Worm (Caenorhabditis elegans) whole organism, L2 larva: ENCODE measurements around the gene B0563.18.

Source experiments
- C34F6.9 ChIP-seq: fragments of 150-350 bp; optimal IDR thresholded peaks from 2 replicates; lab custom pipeline; 2014; ENCODE audit warnings: missing biosample characterization, missing genetic modification characterization
- F13H6.1 ChIP-seq: sonication (generic microtip); optimal IDR thresholded peaks from 2 replicates; lab custom pipeline; 2016; ENCODE audit warnings: missing genetic modification characterization, missing compliant biosample characterization
- R02D3.7 ChIP-seq: fragments of 150-350 bp; optimal IDR thresholded peaks from 2 replicates; lab custom pipeline; 2014; ENCODE audit warnings: missing biosample characterization, missing genetic modification characterization
- Y55F3AM.14 ChIP-seq: fragments of 200-800 bp; sonication (Bioruptor generic); optimal IDR thresholded peaks from 2 replicates; lab custom pipeline; 2018; ENCODE audit warnings: mild to moderate bottlenecking, missing genetic modification characterization, missing compliant biosample characterization
- ZK546.5 ChIP-seq: sonication (generic microtip); optimal IDR thresholded peaks from 2 replicates; lab custom pipeline; 2017; ENCODE audit warnings: missing biosample characterization, missing genetic modification characterization
- alr-1 ChIP-seq: fragments of 150-350 bp; optimal IDR thresholded peaks from 2 replicates; lab custom pipeline; 2014; ENCODE audit warnings: missing biosample characterization, missing genetic modification characterization
- aly-2 ChIP-seq: fragments of 150-350 bp; optimal IDR thresholded peaks from 2 replicates; lab custom pipeline; 2014; ENCODE audit warnings: missing biosample characterization, missing genetic modification characterization
- ama-1 ChIP-seq: fragments of 150-350 bp; optimal IDR thresholded peaks from 2 replicates; lab custom pipeline; 2018; ENCODE audit warnings: inconsistent platforms
- blmp-1 ChIP-seq: sonication (generic microtip); optimal IDR thresholded peaks from 2 replicates; lab custom pipeline; 2017; ENCODE audit warnings: missing genetic modification characterization, mild to moderate bottlenecking, missing compliant biosample characterization, antibody characterized with exemption, moderate library complexity; ENCODE audit not compliant: insufficient read depth
- ceh-16 ChIP-seq: fragments of 150-350 bp; optimal IDR thresholded peaks from 2 replicates; lab custom pipeline; 2014; ENCODE audit warnings: missing biosample characterization, missing genetic modification characterization
- ceh-82 ChIP-seq: fragments of 150-350 bp; optimal IDR thresholded peaks from 2 replicates; lab custom pipeline; 2014; ENCODE audit warnings: missing biosample characterization, missing genetic modification characterization
- crh-2 ChIP-seq: sonication (generic microtip); optimal IDR thresholded peaks from 2 replicates; lab custom pipeline; 2017; ENCODE audit warnings: missing biosample characterization, missing genetic modification characterization
- dmd-4 ChIP-seq: sonication (generic microtip); optimal IDR thresholded peaks from 2 replicates; lab custom pipeline; 2017; ENCODE audit warnings: missing biosample characterization, missing genetic modification characterization
- egl-27 ChIP-seq: sonication (generic microtip); optimal IDR thresholded peaks from 3 replicates; lab custom pipeline; 2017; ENCODE audit warnings: missing biosample characterization, missing genetic modification reagents, missing genetic modification characterization
- elt-1 ChIP-seq: fragments of 150-350 bp; optimal IDR thresholded peaks from 2 replicates; lab custom pipeline; 2014; ENCODE audit warnings: missing biosample characterization, missing genetic modification characterization
- elt-3 ChIP-seq: sonication (generic microtip); optimal IDR thresholded peaks from 2 replicates; lab custom pipeline; 2017; ENCODE audit warnings: missing biosample characterization, missing genetic modification characterization
- fos-1 ChIP-seq: fragments of 150-350 bp; optimal IDR thresholded peaks from 2 replicates; lab custom pipeline; 2014; ENCODE audit warnings: missing biosample characterization, missing genetic modification characterization
- gmeb-1 ChIP-seq: fragments of 150-350 bp; optimal IDR thresholded peaks from 2 replicates; lab custom pipeline; 2014; ENCODE audit warnings: missing biosample characterization, missing genetic modification characterization
- lin-11 ChIP-seq: fragments of 150-350 bp; sonication (generic microtip); optimal IDR thresholded peaks from 2 replicates; lab custom pipeline; 2014; ENCODE audit warnings: missing biosample characterization, missing genetic modification characterization, inconsistent platforms, mixed read lengths
- lin-13 ChIP-seq: fragments of 150-350 bp; optimal IDR thresholded peaks from 2 replicates; lab custom pipeline; 2014; ENCODE audit warnings: missing biosample characterization, missing genetic modification reagents, missing genetic modification characterization
- lin-39 ChIP-seq: fragments of 150-350 bp; optimal IDR thresholded peaks from 2 replicates; lab custom pipeline; 2014; ENCODE audit warnings: missing biosample characterization, missing genetic modification reagents, missing genetic modification characterization
- lsy-2 ChIP-seq, 2 experiments: fragments of 150-350 bp in 1 of 2; sonication (generic microtip) in 1 of 2; optimal IDR thresholded peaks; 2 replicates each; lab custom pipeline; 2014 to 2017; ENCODE audit warnings: missing biosample characterization in 2 of 2, missing genetic modification characterization in 2 of 2
- mab-5 ChIP-seq: fragments of 150-350 bp; optimal IDR thresholded peaks from 2 replicates; lab custom pipeline; 2014; ENCODE audit warnings: missing biosample characterization, missing genetic modification characterization
- mbf-1 ChIP-seq: sonication (generic microtip); optimal IDR thresholded peaks from 2 replicates; lab custom pipeline; 2017; ENCODE audit warnings: missing biosample characterization, missing genetic modification characterization
- mdl-1 ChIP-seq, 2 experiments: fragments of 150-350 bp in 1 of 2; sonication (generic microtip) in 1 of 2; optimal IDR thresholded peaks; 2 replicates each; lab custom pipeline; 2017; ENCODE audit warnings: missing biosample characterization in 2 of 2, missing genetic modification characterization in 2 of 2
- nhr-10 ChIP-seq: sonication (generic microtip); optimal IDR thresholded peaks from 2 replicates; lab custom pipeline; 2017; ENCODE audit warnings: missing biosample characterization, missing genetic modification characterization
- nhr-11 ChIP-seq: fragments of 150-350 bp; optimal IDR thresholded peaks from 2 replicates; lab custom pipeline; 2014; ENCODE audit warnings: missing biosample characterization, missing genetic modification characterization
- nhr-12 ChIP-seq: fragments of 150-350 bp; optimal IDR thresholded peaks from 2 replicates; lab custom pipeline; 2014; ENCODE audit warnings: missing biosample characterization, missing genetic modification characterization
- nhr-129 ChIP-seq: fragments of 150-350 bp; optimal IDR thresholded peaks from 2 replicates; lab custom pipeline; 2014; ENCODE audit warnings: missing biosample characterization, missing genetic modification characterization
- nhr-21 ChIP-seq: fragments of 150-350 bp; optimal IDR thresholded peaks from 2 replicates; lab custom pipeline; 2014; ENCODE audit warnings: missing biosample characterization, missing genetic modification characterization
- nhr-23 ChIP-seq: fragments of 150-350 bp; optimal IDR thresholded peaks from 2 replicates; lab custom pipeline; 2014; ENCODE audit warnings: missing biosample characterization, missing genetic modification reagents, missing genetic modification characterization
- nhr-237 ChIP-seq: fragments of 150-350 bp; optimal IDR thresholded peaks from 2 replicates; lab custom pipeline; 2014; ENCODE audit warnings: missing biosample characterization, missing genetic modification characterization
- nhr-25 ChIP-seq: fragments of 150-350 bp; sonication (generic microtip); optimal IDR thresholded peaks from 3 replicates; lab custom pipeline; 2014; ENCODE audit warnings: missing biosample characterization, missing genetic modification characterization
- nhr-6 ChIP-seq: fragments of 150-350 bp; optimal IDR thresholded peaks from 2 replicates; lab custom pipeline; 2014; ENCODE audit warnings: missing biosample characterization, missing genetic modification characterization
- nhr-77 ChIP-seq: fragments of 150-350 bp; optimal IDR thresholded peaks from 2 replicates; lab custom pipeline; 2014; ENCODE audit warnings: missing biosample characterization, missing genetic modification characterization
- peb-1 ChIP-seq: fragments of 150-350 bp; optimal IDR thresholded peaks from 2 replicates; lab custom pipeline; 2014; ENCODE audit warnings: missing biosample characterization, missing genetic modification characterization
- sem-4 ChIP-seq: fragments of 150-350 bp; optimal IDR thresholded peaks from 2 replicates; lab custom pipeline; 2014; ENCODE audit warnings: missing biosample characterization, missing genetic modification reagents, missing genetic modification characterization
- skn-1 ChIP-seq: sonication (generic microtip); optimal IDR thresholded peaks from 2 replicates; lab custom pipeline; 2017; ENCODE audit warnings: missing biosample characterization, missing genetic modification characterization
- sma-3 ChIP-seq: sonication (generic microtip); optimal IDR thresholded peaks from 2 replicates; lab custom pipeline; 2016; ENCODE audit warnings: missing genetic modification reagents, missing genetic modification characterization, missing compliant biosample characterization
- sma-9 ChIP-seq, 2 experiments: fragments of 150-350 bp in 1 of 2; sonication (generic microtip) in 1 of 2; optimal IDR thresholded peaks; 2 replicates each; lab custom pipeline; 2014 to 2016; ENCODE audit warnings: missing genetic modification characterization in 2 of 2, mild to moderate bottlenecking in 1 of 2, missing biosample characterization in 1 of 2, missing compliant biosample characterization in 1 of 2, missing genetic modification reagents in 1 of 2, moderate library complexity in 1 of 2
- snpc-4 ChIP-seq: fragments of 150-350 bp; optimal IDR thresholded peaks from 2 replicates; lab custom pipeline; 2014; ENCODE audit warnings: missing biosample characterization, missing genetic modification characterization
- unc-39 ChIP-seq: fragments of 150-350 bp; optimal IDR thresholded peaks from 2 replicates; lab custom pipeline; 2014; ENCODE audit warnings: missing biosample characterization, missing genetic modification characterization
- unc-55 ChIP-seq: fragments of 150-350 bp; sonication (generic microtip); optimal IDR thresholded peaks from 3 replicates; lab custom pipeline; 2014; ENCODE audit warnings: missing biosample characterization, missing genetic modification reagents, missing genetic modification characterization
- unc-62 ChIP-seq: fragments of 150-350 bp; optimal IDR thresholded peaks from 2 replicates; lab custom pipeline; 2014; ENCODE audit warnings: missing biosample characterization, missing genetic modification reagents, missing genetic modification characterization
- zag-1 ChIP-seq: fragments of 150-350 bp; optimal IDR thresholded peaks from 2 replicates; lab custom pipeline; 2014; ENCODE audit warnings: missing biosample characterization, missing genetic modification characterization
- ztf-1 ChIP-seq: fragments of 200-800 bp; sonication (Bioruptor generic); conservative IDR thresholded peaks from 2 replicates; pipeline ENCODE4 v1.3.6; 2022; ENCODE audit warnings: missing genetic modification characterization, missing compliant biosample characterization
- ztf-11 ChIP-seq: sonication (generic microtip); optimal IDR thresholded peaks from 2 replicates; lab custom pipeline; 2017; ENCODE audit warnings: missing biosample characterization, missing genetic modification characterization
- ztf-4 ChIP-seq: fragments of 150-350 bp; optimal IDR thresholded peaks from 2 replicates; lab custom pipeline; 2014; ENCODE audit warnings: missing biosample characterization, missing genetic modification characterization

B0563.18 gene

DNA sequence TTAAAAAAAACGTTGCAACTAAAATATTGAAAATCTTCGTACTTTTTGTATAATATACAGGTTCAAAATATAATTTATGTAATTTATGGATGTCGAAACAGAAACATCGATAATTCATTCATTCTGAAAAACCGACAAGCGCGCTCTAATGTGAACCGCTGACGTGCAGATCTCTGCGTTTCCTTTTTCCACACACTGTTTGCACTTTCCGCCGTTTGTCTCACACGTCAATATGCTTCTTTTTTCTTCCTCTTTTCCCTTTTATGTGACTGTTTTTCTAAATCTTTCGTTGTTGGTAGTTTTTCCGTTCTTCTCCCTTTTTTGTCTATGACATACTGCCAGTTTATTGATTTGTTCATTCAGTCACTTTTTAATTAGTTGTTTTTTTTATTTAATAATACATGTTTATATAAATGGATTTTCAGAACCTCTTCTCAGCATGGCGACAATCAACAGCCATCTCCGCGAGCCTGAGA is 22.1 kb upstream of the B0563.18 start, which contains the start of gene tmbi-4:
tmbi-4 (plus strand) TSS at position 426 of the 476 bp plus-strand sequence.
- TF ChIP-seq lin-39 (tag; lab: Kevin White, UChicago) = no peak
- peak; percentile 48 for TF ChIP-seq lin-13 (GFP tag; lab: Kevin White, UChicago)
- TF ChIP-seq nhr-10 = no peak
- peak; percentile 34 for TF ChIP-seq nhr-25 (tag; lab: Kevin White, UChicago)
- no peak for TF ChIP-seq alr-1
- no peak for TF ChIP-seq zag-1 (tag; lab: Kevin White, UChicago)
- TF ChIP-seq snpc-4 = no peak
- TF ChIP-seq ztf-1 = no peak
- peak; percentile 82 for TF ChIP-seq blmp-1 (tag; lab: Kevin White, UChicago)
- TF ChIP-seq ztf-4 (tag; lab: Kevin White, UChicago) = no peak
- no peak for TF ChIP-seq lin-11
- no peak for TF ChIP-seq mbf-1 (tag; lab: Kevin White, UChicago)
- TF ChIP-seq unc-39 (tag; lab: Kevin White, UChicago) = no peak
- TF ChIP-seq unc-55 (GFP tag; lab: Kevin White, UChicago) = no peak
- TF ChIP-seq crh-2 (tag; lab: Kevin White, UChicago) = peak; percentile 94
- no peak for TF ChIP-seq ZK546.5
- TF ChIP-seq nhr-12 (tag; lab: Kevin White, UChicago) = no peak
- peak; percentile 71 for TF ChIP-seq nhr-129 (tag; lab: Kevin White, UChicago)
- peak; percentile 71 for TF ChIP-seq C34F6.9
- no peak for TF ChIP-seq skn-1 (tag; lab: Kevin White, UChicago)
- no peak for TF ChIP-seq ama-1 (lab: Kevin White, UChicago)
- TF ChIP-seq peb-1 (tag; lab: Kevin White, UChicago) = no peak
- no peak for TF ChIP-seq Y55F3AM.14 (GFP tag; lab: Kevin White, UChicago)
- TF ChIP-seq R02D3.7 (tag; lab: Kevin White, UChicago) = no peak
- no peak for TF ChIP-seq aly-2
- no peak for TF ChIP-seq dmd-4 (tag; lab: Kevin White, UChicago)
- no peak for TF ChIP-seq ceh-16 (tag; lab: Kevin White, UChicago)
- peak; percentile 53 for TF ChIP-seq F13H6.1
- no peak for TF ChIP-seq nhr-6 (tag; lab: Kevin White, UChicago)
- TF ChIP-seq elt-3 = no peak
- TF ChIP-seq fos-1 (tag; lab: Kevin White, UChicago) = peak; percentile 65
- no peak for TF ChIP-seq mdl-1 (tag; optimal IDR thresholded peaks at IDR 0.05; lab: Kevin White, UChicago)
- no peak for TF ChIP-seq unc-62 (GFP tag; lab: Kevin White, UChicago)
- no peak for TF ChIP-seq gmeb-1
- TF ChIP-seq lsy-2 (tag; optimal IDR thresholded peaks at IDR 0.05; lab: Kevin White, UChicago) = peak in 1 of 2 experiments; percentile 69
- TF ChIP-seq sma-3 (GFP tag; lab: Kevin White, UChicago) = peak; percentile 32
- TF ChIP-seq egl-27 = no peak
- no peak for TF ChIP-seq nhr-77
- TF ChIP-seq sem-4 (tag; lab: Kevin White, UChicago) = peak; percentile 27
- TF ChIP-seq nhr-23 (tag; lab: Kevin White, UChicago) = no peak
- peak; percentile 15 for TF ChIP-seq mab-5
- TF ChIP-seq nhr-11 = no peak
- TF ChIP-seq ztf-11 (tag; lab: Kevin White, UChicago) = no peak
- peak; percentile 55 for TF ChIP-seq sma-9 (GFP tag; optimal IDR thresholded peaks at IDR 0.05; lab: Kevin White, UChicago)
- no peak for TF ChIP-seq sma-9 (tag; optimal IDR thresholded peaks at IDR 0.05; lab: Kevin White, UChicago)
- TF ChIP-seq nhr-237 (tag; lab: Kevin White, UChicago) = no peak
- no peak for TF ChIP-seq elt-1
- TF ChIP-seq nhr-21 (tag; lab: Kevin White, UChicago) = peak; percentile 26
- no peak for TF ChIP-seq ceh-82 (tag; lab: Kevin White, UChicago)
